Worm (Caenorhabditis elegans) whole organism, L1 larva: ENCODE measurements around the gene F10A3.11.

Experiments
- C16A3.4 ChIP-seq: fragments of 150-350 bp; optimal IDR thresholded peaks from 2 replicates; lab custom pipeline; 2014; ENCODE audit warnings: missing biosample characterization, missing genetic modification characterization
- aly-2 ChIP-seq: fragments of 150-350 bp; optimal IDR thresholded peaks from 2 replicates; lab custom pipeline; 2014; ENCODE audit warnings: missing biosample characterization, missing genetic modification characterization
- ama-1 ChIP-seq: fragments of 150-350 bp; optimal IDR thresholded peaks from 2 replicates; lab custom pipeline; 2014
- ceh-88 ChIP-seq: fragments of 200-800 bp; sonication (Bioruptor generic); IDR thresholded peaks from 2 replicates; pipeline ENCODE4 v1.3.6; 2022; ENCODE audit warnings: missing genetic modification characterization, missing compliant biosample characterization
- egl-27 ChIP-seq, 2 experiments: fragments of 150-350 bp in 1 of 2; sonication (generic microtip); optimal IDR thresholded peaks; 3 replicates each; lab custom pipeline; 2017 to 2018; ENCODE audit warnings: missing biosample characterization in 2 of 2, missing genetic modification characterization in 2 of 2, missing genetic modification reagents in 2 of 2
- lin-13 ChIP-seq: fragments of 150-350 bp; optimal IDR thresholded peaks from 2 replicates; lab custom pipeline; 2014; ENCODE audit warnings: missing biosample characterization, missing genetic modification reagents, missing genetic modification characterization
- lin-39 ChIP-seq: fragments of 150-350 bp; optimal IDR thresholded peaks from 2 replicates; lab custom pipeline; 2014; ENCODE audit warnings: missing biosample characterization, missing genetic modification reagents, missing genetic modification characterization
- nhr-12 ChIP-seq: sonication (generic microtip); optimal IDR thresholded peaks from 2 replicates; lab custom pipeline; 2017; ENCODE audit warnings: missing biosample characterization, missing genetic modification characterization
- nhr-77 ChIP-seq: fragments of 150-350 bp; optimal IDR thresholded peaks from 2 replicates; lab custom pipeline; 2014; ENCODE audit warnings: missing biosample characterization, missing genetic modification characterization
- skn-1 ChIP-seq: fragments of 150-350 bp; optimal IDR thresholded peaks from 2 replicates; lab custom pipeline; 2014; ENCODE audit warnings: missing biosample characterization, missing genetic modification characterization
- tbx-2 ChIP-seq: sonication (generic microtip); optimal IDR thresholded peaks from 2 replicates; lab custom pipeline; 2016; ENCODE audit warnings: missing genetic modification characterization, missing compliant biosample characterization
- unc-30 ChIP-seq: sonication (generic microtip); optimal IDR thresholded peaks from 2 replicates; lab custom pipeline; 2017; ENCODE audit warnings: missing biosample characterization, missing genetic modification characterization
- unc-62 ChIP-seq: fragments of 150-350 bp; optimal IDR thresholded peaks from 2 replicates; lab custom pipeline; 2014; ENCODE audit warnings: missing biosample characterization, missing genetic modification reagents, missing genetic modification characterization
- ztf-4 ChIP-seq: fragments of 150-350 bp; optimal IDR thresholded peaks from 2 replicates; lab custom pipeline; 2014; ENCODE audit warnings: missing biosample characterization, missing genetic modification characterization

ce11 chrV:16141071-16141470 lies 21.4 kb upstream of the F10A3.11 start, which contains the start of gene clc-32:
- TF ChIP-seq lin-13 (GFP tag; lab: Kevin White, UChicago) (no peak), aly-2 (tag; lab: Kevin White, UChicago) (no peak), nhr-12 (tag; lab: Kevin White, UChicago) (no peak), egl-27 (tag; optimal IDR thresholded peaks at IDR 0.05; lab: Kevin White, UChicago) (no peak), nhr-77 (tag; lab: Kevin White, UChicago) (no peak), ztf-4 (tag; lab: Kevin White, UChicago) (no peak), unc-62 (GFP tag; lab: Kevin White, UChicago) (no peak), lin-39 (tag; lab: Kevin White, UChicago) (no peak), skn-1 (tag; lab: Kevin White, UChicago) (no peak), tbx-2 (tag; lab: Kevin White, UChicago) (no peak), ceh-88 (GFP tag; lab: Robert Waterston, UW) (no peak), C16A3.4 (tag; lab: Kevin White, UChicago) (no peak), unc-30 (tag; lab: Kevin White, UChicago) (no peak), ama-1 (lab: Kevin White, UChicago) (no peak)
